Worm (Caenorhabditis elegans): ENCODE data around the gene gut-2.

- no peak for TF ChIP-seq flt-1 (GFP tag; IDR thresholded peaks at IDR 0.05)
- TF ChIP-seq ama-1 (optimal IDR thresholded peaks at IDR 0.05): no peak
- TF ChIP-seq B0310.2 (tag; optimal IDR thresholded peaks at IDR 0.05): no peak
- TF ChIP-seq hnd-1 (tag; optimal IDR thresholded peaks at IDR 0.05): no peak
These were observed 25.4 kb upstream of the gut-2 start for ce11 chrV:13472062-13472461.

Data from whole organism, early embryonic.